Worm (Caenorhabditis elegans) whole organism, mixed stage, embryonic: ENCODE measurements around the gene sqt-1.

Experiments
- ceh-83 ChIP-seq: fragments of 200-800 bp; sonication (Bioruptor generic); optimal IDR thresholded peaks from 2 replicates; lab custom pipeline; 2018; ENCODE audit warnings: mild to moderate bottlenecking, missing genetic modification characterization, missing compliant biosample characterization
- ces-1 ChIP-seq: fragments of 150-350 bp; optimal IDR thresholded peaks from 2 replicates; lab custom pipeline; 2014; ENCODE audit warnings: missing biosample characterization, missing genetic modification reagents, missing genetic modification characterization
- hlh-1 ChIP-seq: fragments of 150-350 bp; optimal IDR thresholded peaks from 2 replicates; lab custom pipeline; 2014; ENCODE audit warnings: missing biosample characterization, missing genetic modification reagents, missing genetic modification characterization
- mab-5 ChIP-seq: fragments of 150-350 bp; optimal IDR thresholded peaks from 2 replicates; lab custom pipeline; 2014; ENCODE audit warnings: missing biosample characterization, missing genetic modification characterization
- nhr-2 ChIP-seq: fragments of 150-350 bp; optimal IDR thresholded peaks from 2 replicates; lab custom pipeline; 2014; ENCODE audit warnings: missing biosample characterization, missing genetic modification characterization
- nhr-237 ChIP-seq: fragments of 150-350 bp; optimal IDR thresholded peaks from 2 replicates; lab custom pipeline; 2014; ENCODE audit warnings: missing biosample characterization, missing genetic modification characterization
- nhr-28 ChIP-seq: fragments of 150-350 bp; optimal IDR thresholded peaks from 2 replicates; lab custom pipeline; 2014; ENCODE audit warnings: missing biosample characterization, missing genetic modification characterization
- nhr-76 ChIP-seq: sonication (generic microtip); optimal IDR thresholded peaks from 2 replicates; lab custom pipeline; 2017; ENCODE audit warnings: missing biosample characterization, missing genetic modification characterization
- unc-39 ChIP-seq: fragments of 150-350 bp; optimal IDR thresholded peaks from 2 replicates; lab custom pipeline; 2014; ENCODE audit warnings: missing biosample characterization, missing genetic modification characterization
- unc-62 ChIP-seq: fragments of 150-350 bp; optimal IDR thresholded peaks from 2 replicates; lab custom pipeline; 2014; ENCODE audit warnings: missing biosample characterization, missing genetic modification reagents, missing genetic modification characterization

DNA sequence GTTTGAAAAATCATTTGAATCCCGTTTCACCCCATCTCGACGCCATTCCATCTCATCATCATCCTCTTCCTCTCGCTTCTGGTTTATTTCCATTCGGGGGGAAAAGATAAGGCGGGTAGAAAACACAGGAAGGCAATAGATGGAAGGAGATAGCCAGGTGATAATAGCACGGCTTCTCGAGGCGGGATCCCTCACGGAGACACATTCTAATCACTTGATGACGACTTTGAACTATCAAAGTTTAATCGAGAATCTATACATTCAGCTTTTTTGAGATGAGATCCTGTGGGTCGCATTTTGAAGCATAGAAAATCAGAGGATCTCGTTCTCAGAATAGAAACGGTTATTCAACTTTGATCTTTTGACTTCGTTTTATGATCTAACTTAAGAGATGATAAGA is 34.3 kb upstream of the sqt-1 start, which contains the start of gene C33B4.2:
- no peak for TF ChIP-seq nhr-28 (tag; lab: Kevin White, UChicago)
- TF ChIP-seq ceh-83: no peak
- no peak for TF ChIP-seq nhr-76 (tag; lab: Kevin White, UChicago)
- no peak for TF ChIP-seq unc-39
- TF ChIP-seq ces-1: no peak
- no peak for TF ChIP-seq mab-5 (tag; lab: Kevin White, UChicago)
- TF ChIP-seq nhr-2 (tag; lab: Kevin White, UChicago): no peak
- no peak for TF ChIP-seq nhr-237
- no peak for TF ChIP-seq hlh-1 (tag; lab: Kevin White, UChicago)
- TF ChIP-seq unc-62: no peak
